Fruit fly (Drosophila melanogaster): ENCODE data around the gene CG45066.
A peak's percentile ranks its signal among the peaks of the same experiment; 100 is the strongest.

CG45066 gene

dm6 chr3L:3142516-3143382 lies 31.7 kb upstream of the CG45066 start:
- TF ChIP-seq h (GFP tag; optimal IDR thresholded peaks at IDR 0.05), result peak; percentile 61
- no peak for TF ChIP-seq dl (GFP tag; optimal IDR thresholded peaks at IDR 0.05; ENCODE audit: insufficient read depth in 1 of 2, partially characterized antibody in 2 of 2)
- no peak for TF ChIP-seq N (GFP tag; optimal IDR thresholded peaks at IDR 0.05)
- TF ChIP-seq Hnf4 (GFP tag; optimal IDR thresholded peaks at IDR 0.05), result no peak
- TF ChIP-seq CG32264 (GFP tag; optimal IDR thresholded peaks at IDR 0.05), result no peak
- TF ChIP-seq Rel (GFP tag; optimal IDR thresholded peaks at IDR 0.05), result no peak
- TF ChIP-seq Rel (tag; optimal IDR thresholded peaks at IDR 0.05), result peak; percentile 33

- TF ChIP-seq ey (GFP tag; optimal IDR thresholded peaks at IDR 0.05) (no peak), N (GFP tag; optimal IDR thresholded peaks at IDR 0.05) (no peak)
These were observed 30.4 kb upstream of the CG45066 start for dm6 chr3L:3141411-3141810.

- TF ChIP-seq Abd-B (GFP tag; optimal IDR thresholded peaks at IDR 0.05) (no peak), rgr (GFP tag; optimal IDR thresholded peaks at IDR 0.05) (peak; percentile 4), dmrt93B (GFP tag; optimal IDR thresholded peaks at IDR 0.05) (no peak), sv (GFP tag; optimal IDR thresholded peaks at IDR 0.05) (no peak), foxo (GFP tag; optimal IDR thresholded peaks at IDR 0.05) (no peak), GATAd (GFP tag; optimal IDR thresholded peaks at IDR 0.05) (no peak), Myc (optimal IDR thresholded peaks at IDR 0.05) (no peak), ey (GFP tag; optimal IDR thresholded peaks at IDR 0.05) (no peak), Dif (GFP tag; optimal IDR thresholded peaks at IDR 0.05; ENCODE audit: partially characterized antibody) (peak; percentile 44), N (GFP tag; optimal IDR thresholded peaks at IDR 0.05) (no peak), Sp1 (GFP tag; optimal IDR thresholded peaks at IDR 0.05) (no peak), Vsx2 (GFP tag; optimal IDR thresholded peaks at IDR 0.05; ENCODE audit: partially characterized antibody) (no peak), h (GFP tag; optimal IDR thresholded peaks at IDR 0.05) (peak; percentile 38), jim (GFP tag; optimal IDR thresholded peaks at IDR 0.05) (no peak), sage (GFP tag; optimal IDR thresholded peaks at IDR 0.05) (no peak), Hr78 (GFP tag; optimal IDR thresholded peaks at IDR 0.05) (no peak), CG9705 (GFP tag; optimal IDR thresholded peaks at IDR 0.05) (no peak), pan (optimal IDR thresholded peaks at IDR 0.05) (no peak), woc (GFP tag; optimal IDR thresholded peaks at IDR 0.05) (no peak), psq (GFP tag; optimal IDR thresholded peaks at IDR 0.05) (no peak), CrebA (GFP tag; optimal IDR thresholded peaks at IDR 0.05; ENCODE audit: borderline replicate concordance) (no peak), usp (GFP tag; optimal IDR thresholded peaks at IDR 0.05) (no peak), OdsH (GFP tag; optimal IDR thresholded peaks at IDR 0.05) (peak; percentile 1), Dfd (GFP tag; optimal IDR thresholded peaks at IDR 0.05) (no peak), CG32264 (GFP tag; optimal IDR thresholded peaks at IDR 0.05) (peak; percentile 20), dl (GFP tag; optimal IDR thresholded peaks at IDR 0.05; ENCODE audit: insufficient read depth in 1 of 2, partially characterized antibody in 2 of 2) (peak; percentile 0 to 71), lola (GFP tag; optimal IDR thresholded peaks at IDR 0.05) (no peak), fru (GFP tag; optimal IDR thresholded peaks at IDR 0.05) (no peak), brk (GFP tag; optimal IDR thresholded peaks at IDR 0.05) (no peak), Rel (GFP tag; optimal IDR thresholded peaks at IDR 0.05) (no peak), Rel (tag; optimal IDR thresholded peaks at IDR 0.05) (no peak), Jra (GFP tag; optimal IDR thresholded peaks at IDR 0.05) (no peak), Mio (GFP tag; optimal IDR thresholded peaks at IDR 0.05) (no peak), Hr83 (GFP tag; optimal IDR thresholded peaks at IDR 0.05; ENCODE audit: poor library complexity, severe bottlenecking) (peak; percentile 78), tai (GFP tag; optimal IDR thresholded peaks at IDR 0.05) (no peak), Hnf4 (GFP tag; optimal IDR thresholded peaks at IDR 0.05) (no peak), HLH106 (tag; optimal IDR thresholded peaks at IDR 0.05) (no peak), dsf (GFP tag; optimal IDR thresholded peaks at IDR 0.05; ENCODE audit: borderline replicate concordance) (no peak), br (GFP tag; optimal IDR thresholded peaks at IDR 0.05) (peak; percentile 16)
These were observed 23.1 kb upstream of the CG45066 start for dm6 chr3L:3134064-3134545.
